Worm (Caenorhabditis elegans) whole organism, L4/young adult: ENCODE measurements around the gene nhr-46.

Experiments
- W03F9.2 ChIP-seq: fragments of 150-350 bp; optimal IDR thresholded peaks from 2 replicates; lab custom pipeline; 2014; ENCODE audit warnings: missing biosample characterization, missing genetic modification characterization
- dao-5 ChIP-seq: sonication (generic microtip); optimal IDR thresholded peaks from 2 replicates; lab custom pipeline; 2016; ENCODE audit warnings: missing genotype, missing genetic modification characterization, moderate library complexity, missing compliant biosample characterization
- him-1 ChIP-seq: sonication (generic microtip); optimal IDR thresholded peaks from 2 replicates; lab custom pipeline; 2016; ENCODE audit warnings: missing genotype, missing genetic modification reagents, missing genetic modification characterization, missing compliant biosample characterization

DNA sequence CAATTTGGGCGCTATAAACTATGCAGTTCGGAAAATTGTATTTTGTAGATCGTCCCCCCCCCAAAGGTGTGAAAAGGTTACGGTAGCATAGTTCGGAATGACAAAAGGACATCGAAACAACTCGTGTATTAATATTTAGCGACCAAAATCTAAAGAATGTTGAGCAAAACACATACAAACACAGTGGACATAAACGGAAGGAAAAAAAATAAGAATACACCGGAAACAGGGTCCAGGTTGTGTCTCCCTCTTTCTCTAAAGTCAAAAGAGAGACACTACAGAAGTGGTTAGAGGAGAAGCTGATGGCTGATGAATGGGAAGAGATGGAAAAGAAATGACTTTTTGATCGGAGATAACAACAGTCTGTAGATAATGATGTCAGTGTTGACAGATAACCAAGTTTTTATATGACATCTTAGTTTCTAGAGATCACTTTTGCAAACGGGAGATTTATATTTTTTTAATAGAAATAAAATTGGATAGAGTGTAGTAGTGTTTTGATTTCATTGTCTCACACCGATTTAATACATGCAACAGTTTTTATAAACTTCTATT lies 22.6 kb upstream of the nhr-46 start:
- TF ChIP-seq him-1 (tag; lab: Kevin White, UChicago) = no peak
- no peak for TF ChIP-seq dao-5 (tag; lab: Kevin White, UChicago)
- TF ChIP-seq W03F9.2 (tag; lab: Kevin White, UChicago) = no peak
